Fruit fly (Drosophila melanogaster): ENCODE measurements around the gene croc.

The croc gene

dm6 chr3L:21445704-21446103, 30.6 kb downstream of the croc start, which contains the start of gene Syx7 (continued):
- no peak for TF ChIP-seq dan (GFP tag; IDR thresholded peaks at IDR 0.05)
- no peak for TF ChIP-seq hb (GFP tag; IDR thresholded peaks at IDR 0.05; ENCODE audit: partially characterized antibody)
- TF ChIP-seq peb (GFP tag; IDR thresholded peaks at IDR 0.05) = no peak
- TF ChIP-seq Myb (GFP tag; optimal IDR thresholded peaks at IDR 0.05) = peak; percentile 71
- TF ChIP-seq sd (tag; optimal IDR thresholded peaks at IDR 0.05) = peak; percentile 93
- no peak for TF ChIP-seq CG3281 (GFP tag; optimal IDR thresholded peaks at IDR 0.05)
- no peak for TF ChIP-seq NK7.1 (GFP tag; optimal IDR thresholded peaks at IDR 0.05)
- TF ChIP-seq ara (GFP tag; IDR thresholded peaks at IDR 0.05) = no peak
- no peak for TF ChIP-seq Hmr (GFP tag; optimal IDR thresholded peaks at IDR 0.05)
- TF ChIP-seq CG12299 (tag; optimal IDR thresholded peaks at IDR 0.05) = no peak
- no peak for TF ChIP-seq dmrt11E (tag; optimal IDR thresholded peaks at IDR 0.05)
- no peak for TF ChIP-seq lab (GFP tag; optimal IDR thresholded peaks at IDR 0.05)
- peak; percentile 20 for TF ChIP-seq ems (GFP tag; optimal IDR thresholded peaks at IDR 0.05)
- TF ChIP-seq CG12942 (GFP tag; optimal IDR thresholded peaks at IDR 0.05) = no peak
- no peak for TF ChIP-seq seq (GFP tag; IDR thresholded peaks at IDR 0.05)
- no peak for TF ChIP-seq NFAT (GFP tag; IDR thresholded peaks at IDR 0.05)
- peak; percentile 84 for TF ChIP-seq ftz-f1 (GFP tag; optimal IDR thresholded peaks at IDR 0.05)
- no peak for TF ChIP-seq CG2678 (tag; optimal IDR thresholded peaks at IDR 0.05)
- peak; percentile 64 for TF ChIP-seq Ets65A (GFP tag)
- no peak for TF ChIP-seq Bteb2 (GFP tag; optimal IDR thresholded peaks at IDR 0.05)
- peak; percentile 63 for TF ChIP-seq Ets97D (GFP tag; optimal IDR thresholded peaks at IDR 0.05)
- no peak for TF ChIP-seq oc (tag; optimal IDR thresholded peaks at IDR 0.05)
- TF ChIP-seq CG6654 (GFP tag; optimal IDR thresholded peaks at IDR 0.05) = peak; percentile 48
- TF ChIP-seq HLH54F (GFP tag; optimal IDR thresholded peaks at IDR 0.05) = peak; percentile 26
- TF ChIP-seq gro (GFP tag; optimal IDR thresholded peaks at IDR 0.05) = peak; percentile 62
- no peak for TF ChIP-seq pum (GFP tag; optimal IDR thresholded peaks at IDR 0.05)
- TF ChIP-seq zfh1 (GFP tag; IDR thresholded peaks at IDR 0.05) = no peak
- TF ChIP-seq tll (GFP tag; optimal IDR thresholded peaks at IDR 0.05) = no peak
- TF ChIP-seq CG9437 (GFP tag; optimal IDR thresholded peaks at IDR 0.05) = no peak
- TF ChIP-seq CG9876 (GFP tag; optimal IDR thresholded peaks at IDR 0.05) = no peak
- TF ChIP-seq Dp (GFP tag; optimal IDR thresholded peaks at IDR 0.05) = peak; percentile 100
- TF ChIP-seq CG3995 (GFP tag; optimal IDR thresholded peaks at IDR 0.05) = peak; percentile 43
- no peak for TF ChIP-seq Drgx (GFP tag; IDR thresholded peaks at IDR 0.05)
- TF ChIP-seq bbx (GFP tag; IDR thresholded peaks at IDR 0.05; ENCODE audit: partially characterized antibody) = peak; percentile 37; the same call in 1 of the 2 replicates
- no peak for TF ChIP-seq Jarid2 (GFP tag; optimal IDR thresholded peaks at IDR 0.05)
- peak; percentile 38 for TF ChIP-seq CG9609 (GFP tag; optimal IDR thresholded peaks at IDR 0.05)
- peak; percentile 53 for TF ChIP-seq YL-1 (GFP tag; optimal IDR thresholded peaks at IDR 0.05)
- TF ChIP-seq sc (optimal IDR thresholded peaks at IDR 0.05) = no peak
- no peak for TF ChIP-seq sc (GFP tag; optimal IDR thresholded peaks at IDR 0.05)
- TF ChIP-seq Sin3A (optimal IDR thresholded peaks at IDR 0.05) = peak; percentile 54
- no peak for TF ChIP-seq cad (GFP tag; optimal IDR thresholded peaks at IDR 0.05)
- no peak for TF ChIP-seq ac (GFP tag; optimal IDR thresholded peaks at IDR 0.05)
- no peak for TF ChIP-seq CrebB (tag; optimal IDR thresholded peaks at IDR 0.05)
- TF ChIP-seq knrl (GFP tag; IDR thresholded peaks at IDR 0.05; ENCODE audit: partially characterized antibody) = peak; percentile 51; the same call in 1 of the 3 replicates
- TF ChIP-seq disco-r (GFP tag; optimal IDR thresholded peaks at IDR 0.05) = no peak
- TF ChIP-seq HLH4C (GFP tag; IDR thresholded peaks at IDR 0.05; ENCODE audit: partially characterized antibody) = no peak; the same call in 1 of the 3 replicates
- peak; percentile 26 for TF ChIP-seq bab2 (GFP tag; optimal IDR thresholded peaks at IDR 0.05)
- TF ChIP-seq fu2 (GFP tag; optimal IDR thresholded peaks at IDR 0.05) = peak; percentile 22
- no peak for TF ChIP-seq CG18476 (GFP tag; optimal IDR thresholded peaks at IDR 0.05)
- no peak for TF ChIP-seq CG1792 (GFP tag; optimal IDR thresholded peaks at IDR 0.05)
- TF ChIP-seq CTCF (GFP tag; optimal IDR thresholded peaks at IDR 0.05) = no peak
- no peak for TF ChIP-seq sim (GFP tag; IDR thresholded peaks at IDR 0.05)
- peak; percentile 68 for TF ChIP-seq Sry-δ (GFP tag; optimal IDR thresholded peaks at IDR 0.05)
